Worm (Caenorhabditis elegans) whole organism, L2 larva: Measurements from ENCODE around the gene trpp-6.
A peak's percentile ranks its signal among the peaks of the same experiment; 100 is the strongest.

Experiments used
- C34F6.9 ChIP-seq: fragments of 150-350 bp; optimal IDR thresholded peaks from 2 replicates; lab custom pipeline; 2014; ENCODE audit warnings: missing biosample characterization, missing genetic modification characterization
- F13H6.1 ChIP-seq: sonication (generic microtip); optimal IDR thresholded peaks from 2 replicates; lab custom pipeline; 2016; ENCODE audit warnings: missing genetic modification characterization, missing compliant biosample characterization
- R02D3.7 ChIP-seq: fragments of 150-350 bp; optimal IDR thresholded peaks from 2 replicates; lab custom pipeline; 2014; ENCODE audit warnings: missing biosample characterization, missing genetic modification characterization
- Y55F3AM.14 ChIP-seq: fragments of 200-800 bp; sonication (Bioruptor generic); optimal IDR thresholded peaks from 2 replicates; lab custom pipeline; 2018; ENCODE audit warnings: mild to moderate bottlenecking, missing genetic modification characterization, missing compliant biosample characterization
- alr-1 ChIP-seq: fragments of 150-350 bp; optimal IDR thresholded peaks from 2 replicates; lab custom pipeline; 2014; ENCODE audit warnings: missing biosample characterization, missing genetic modification characterization
- aly-2 ChIP-seq: fragments of 150-350 bp; optimal IDR thresholded peaks from 2 replicates; lab custom pipeline; 2014; ENCODE audit warnings: missing biosample characterization, missing genetic modification characterization
- blmp-1 ChIP-seq: sonication (generic microtip); optimal IDR thresholded peaks from 2 replicates; lab custom pipeline; 2017; ENCODE audit warnings: missing genetic modification characterization, mild to moderate bottlenecking, missing compliant biosample characterization, antibody characterized with exemption, moderate library complexity; ENCODE audit not compliant: insufficient read depth
- ceh-82 ChIP-seq: fragments of 150-350 bp; optimal IDR thresholded peaks from 2 replicates; lab custom pipeline; 2014; ENCODE audit warnings: missing biosample characterization, missing genetic modification characterization
- dmd-4 ChIP-seq: sonication (generic microtip); optimal IDR thresholded peaks from 2 replicates; lab custom pipeline; 2017; ENCODE audit warnings: missing biosample characterization, missing genetic modification characterization
- egl-27 ChIP-seq: sonication (generic microtip); optimal IDR thresholded peaks from 3 replicates; lab custom pipeline; 2017; ENCODE audit warnings: missing biosample characterization, missing genetic modification reagents, missing genetic modification characterization
- elt-3 ChIP-seq: sonication (generic microtip); optimal IDR thresholded peaks from 2 replicates; lab custom pipeline; 2017; ENCODE audit warnings: missing biosample characterization, missing genetic modification characterization
- fos-1 ChIP-seq: fragments of 150-350 bp; optimal IDR thresholded peaks from 2 replicates; lab custom pipeline; 2014; ENCODE audit warnings: missing biosample characterization, missing genetic modification characterization
- lin-13 ChIP-seq: fragments of 150-350 bp; optimal IDR thresholded peaks from 2 replicates; lab custom pipeline; 2014; ENCODE audit warnings: missing biosample characterization, missing genetic modification reagents, missing genetic modification characterization
- lsy-2 ChIP-seq, 2 experiments: fragments of 150-350 bp in 1 of 2; sonication (generic microtip) in 1 of 2; optimal IDR thresholded peaks; 2 replicates each; lab custom pipeline; 2014 to 2017; ENCODE audit warnings: missing biosample characterization in 2 of 2, missing genetic modification characterization in 2 of 2
- mab-5 ChIP-seq: fragments of 150-350 bp; optimal IDR thresholded peaks from 2 replicates; lab custom pipeline; 2014; ENCODE audit warnings: missing biosample characterization, missing genetic modification characterization
- mdl-1 ChIP-seq, 2 experiments: fragments of 150-350 bp in 1 of 2; sonication (generic microtip) in 1 of 2; optimal IDR thresholded peaks; 2 replicates each; lab custom pipeline; 2017; ENCODE audit warnings: missing biosample characterization in 2 of 2, missing genetic modification characterization in 2 of 2
- nhr-10 ChIP-seq: sonication (generic microtip); optimal IDR thresholded peaks from 2 replicates; lab custom pipeline; 2017; ENCODE audit warnings: missing biosample characterization, missing genetic modification characterization
- nhr-12 ChIP-seq: fragments of 150-350 bp; optimal IDR thresholded peaks from 2 replicates; lab custom pipeline; 2014; ENCODE audit warnings: missing biosample characterization, missing genetic modification characterization
- nhr-129 ChIP-seq: fragments of 150-350 bp; optimal IDR thresholded peaks from 2 replicates; lab custom pipeline; 2014; ENCODE audit warnings: missing biosample characterization, missing genetic modification characterization
- nhr-21 ChIP-seq: fragments of 150-350 bp; optimal IDR thresholded peaks from 2 replicates; lab custom pipeline; 2014; ENCODE audit warnings: missing biosample characterization, missing genetic modification characterization
- nhr-23 ChIP-seq: fragments of 150-350 bp; optimal IDR thresholded peaks from 2 replicates; lab custom pipeline; 2014; ENCODE audit warnings: missing biosample characterization, missing genetic modification reagents, missing genetic modification characterization
- nhr-25 ChIP-seq: fragments of 150-350 bp; sonication (generic microtip); optimal IDR thresholded peaks from 3 replicates; lab custom pipeline; 2014; ENCODE audit warnings: missing biosample characterization, missing genetic modification characterization
- nhr-6 ChIP-seq: fragments of 150-350 bp; optimal IDR thresholded peaks from 2 replicates; lab custom pipeline; 2014; ENCODE audit warnings: missing biosample characterization, missing genetic modification characterization
- nhr-77 ChIP-seq: fragments of 150-350 bp; optimal IDR thresholded peaks from 2 replicates; lab custom pipeline; 2014; ENCODE audit warnings: missing biosample characterization, missing genetic modification characterization
- peb-1 ChIP-seq: fragments of 150-350 bp; optimal IDR thresholded peaks from 2 replicates; lab custom pipeline; 2014; ENCODE audit warnings: missing biosample characterization, missing genetic modification characterization
- sem-4 ChIP-seq: fragments of 150-350 bp; optimal IDR thresholded peaks from 2 replicates; lab custom pipeline; 2014; ENCODE audit warnings: missing biosample characterization, missing genetic modification reagents, missing genetic modification characterization
- skn-1 ChIP-seq: sonication (generic microtip); optimal IDR thresholded peaks from 2 replicates; lab custom pipeline; 2017; ENCODE audit warnings: missing biosample characterization, missing genetic modification characterization
- sma-3 ChIP-seq: sonication (generic microtip); optimal IDR thresholded peaks from 2 replicates; lab custom pipeline; 2016; ENCODE audit warnings: missing genetic modification reagents, missing genetic modification characterization, missing compliant biosample characterization
- sma-9 ChIP-seq, 2 experiments: fragments of 150-350 bp in 1 of 2; sonication (generic microtip) in 1 of 2; optimal IDR thresholded peaks; 2 replicates each; lab custom pipeline; 2014 to 2016; ENCODE audit warnings: missing genetic modification characterization in 2 of 2, mild to moderate bottlenecking in 1 of 2, missing biosample characterization in 1 of 2, missing compliant biosample characterization in 1 of 2, missing genetic modification reagents in 1 of 2, moderate library complexity in 1 of 2
- snpc-4 ChIP-seq: fragments of 150-350 bp; optimal IDR thresholded peaks from 2 replicates; lab custom pipeline; 2014; ENCODE audit warnings: missing biosample characterization, missing genetic modification characterization
- unc-39 ChIP-seq: fragments of 150-350 bp; optimal IDR thresholded peaks from 2 replicates; lab custom pipeline; 2014; ENCODE audit warnings: missing biosample characterization, missing genetic modification characterization
- unc-55 ChIP-seq: fragments of 150-350 bp; sonication (generic microtip); optimal IDR thresholded peaks from 3 replicates; lab custom pipeline; 2014; ENCODE audit warnings: missing biosample characterization, missing genetic modification reagents, missing genetic modification characterization
- unc-62 ChIP-seq: fragments of 150-350 bp; optimal IDR thresholded peaks from 2 replicates; lab custom pipeline; 2014; ENCODE audit warnings: missing biosample characterization, missing genetic modification reagents, missing genetic modification characterization
- zag-1 ChIP-seq: fragments of 150-350 bp; optimal IDR thresholded peaks from 2 replicates; lab custom pipeline; 2014; ENCODE audit warnings: missing biosample characterization, missing genetic modification characterization
- ztf-1 ChIP-seq: fragments of 200-800 bp; sonication (Bioruptor generic); conservative IDR thresholded peaks from 2 replicates; pipeline ENCODE4 v1.3.6; 2022; ENCODE audit warnings: missing genetic modification characterization, missing compliant biosample characterization
- ztf-11 ChIP-seq: sonication (generic microtip); optimal IDR thresholded peaks from 2 replicates; lab custom pipeline; 2017; ENCODE audit warnings: missing biosample characterization, missing genetic modification characterization
- ztf-4 ChIP-seq: fragments of 150-350 bp; optimal IDR thresholded peaks from 2 replicates; lab custom pipeline; 2014; ENCODE audit warnings: missing biosample characterization, missing genetic modification characterization

trpp-6 gene

DNA sequence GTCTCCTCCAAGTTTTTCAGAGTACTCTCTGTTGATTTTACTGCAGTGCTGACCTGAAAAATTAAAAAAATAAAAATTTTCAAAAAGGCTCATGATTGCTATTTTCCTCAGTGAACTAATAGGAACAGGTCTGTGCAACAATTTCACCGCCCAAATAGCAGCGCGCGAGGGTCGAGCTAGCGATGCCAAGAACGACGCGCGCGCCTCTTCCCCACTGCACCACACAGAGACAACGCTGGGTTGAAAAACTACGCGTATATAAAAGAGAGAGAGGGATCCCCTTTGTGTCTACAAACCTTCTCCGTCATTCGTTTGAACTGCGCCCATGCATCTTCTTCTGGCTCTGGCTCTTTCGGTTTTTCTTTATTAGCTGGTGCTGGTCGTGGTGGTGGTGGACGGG lies 21.6 kb upstream of the trpp-6 start (continued):
- TF ChIP-seq sma-3 (peak; percentile 51), lsy-2 (tag; optimal IDR thresholded peaks at IDR 0.05; lab: Kevin White, UChicago) (peak; percentile 55 to 58), skn-1 (no peak), blmp-1 (no peak), aly-2 (tag; lab: Kevin White, UChicago) (no peak), lin-13 (peak; percentile 72), mab-5 (peak; percentile 75), alr-1 (no peak), R02D3.7 (tag; lab: Kevin White, UChicago) (no peak), Y55F3AM.14 (GFP tag; lab: Kevin White, UChicago) (peak; percentile 53), dmd-4 (tag; lab: Kevin White, UChicago) (no peak), sem-4 (peak; percentile 6), nhr-23 (no peak), fos-1 (tag; lab: Kevin White, UChicago) (peak; percentile 32), nhr-77 (tag; lab: Kevin White, UChicago) (no peak), nhr-25 (no peak), peb-1 (no peak)

DNA sequence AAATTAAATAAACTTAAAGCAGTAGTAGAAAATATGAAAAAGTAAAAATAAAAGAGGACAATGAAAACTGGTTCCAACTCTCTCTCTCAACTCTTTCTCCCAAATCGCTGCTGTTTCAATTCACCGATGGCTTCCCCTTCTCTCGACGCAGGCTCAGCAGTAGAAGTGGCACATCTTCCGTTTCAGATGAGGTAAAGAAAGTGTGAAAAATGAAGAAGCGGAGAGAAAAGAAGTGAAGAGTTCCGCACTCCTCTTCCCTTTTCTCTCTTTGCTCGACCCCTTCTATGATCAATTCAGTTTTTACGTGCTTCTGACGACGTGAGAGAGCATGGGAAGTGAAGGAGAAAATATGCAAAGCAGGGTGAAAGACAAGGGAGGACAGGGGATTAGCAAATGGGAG lies 17.4 kb upstream of the trpp-6 start:
- TF ChIP-seq fos-1 (tag; lab: Kevin White, UChicago) (peak; percentile 5), alr-1 (no peak), nhr-6 (tag; lab: Kevin White, UChicago) (no peak), unc-39 (tag; lab: Kevin White, UChicago) (no peak), egl-27 (tag; lab: Kevin White, UChicago) (no peak), nhr-129 (tag; lab: Kevin White, UChicago) (peak; percentile 39), lin-13 (no peak), lsy-2 (tag; optimal IDR thresholded peaks at IDR 0.05; lab: Kevin White, UChicago) (peak in 1 of 2 experiments; percentile 17), unc-55 (GFP tag; lab: Kevin White, UChicago) (peak; percentile 58), C34F6.9 (peak; percentile 52), unc-62 (GFP tag; lab: Kevin White, UChicago) (no peak), zag-1 (tag; lab: Kevin White, UChicago) (peak; percentile 23)

- no peak for TF ChIP-seq fos-1 (tag; lab: Kevin White, UChicago)
- no peak for TF ChIP-seq skn-1
- no peak for TF ChIP-seq aly-2 (tag; lab: Kevin White, UChicago)
- TF ChIP-seq ztf-4 (tag; lab: Kevin White, UChicago), result no peak
- TF ChIP-seq sma-9 (GFP tag; optimal IDR thresholded peaks at IDR 0.05; lab: Kevin White, UChicago), result no peak
- TF ChIP-seq sma-9 (tag; optimal IDR thresholded peaks at IDR 0.05; lab: Kevin White, UChicago), result no peak
- TF ChIP-seq lsy-2 (tag; optimal IDR thresholded peaks at IDR 0.05; lab: Kevin White, UChicago), result no peak
- no peak for TF ChIP-seq alr-1
- no peak for TF ChIP-seq ztf-11 (tag; lab: Kevin White, UChicago)
- no peak for TF ChIP-seq sem-4
- TF ChIP-seq unc-55 (GFP tag; lab: Kevin White, UChicago), result no peak
- no peak for TF ChIP-seq nhr-12 (tag; lab: Kevin White, UChicago)
- TF ChIP-seq nhr-77 (tag; lab: Kevin White, UChicago), result no peak
- TF ChIP-seq nhr-21 (tag; lab: Kevin White, UChicago), result no peak
- TF ChIP-seq, all 48 proteins: peak for 0
Measured at ce11 chrV:9976138-9976537, 15.6 kb upstream of the trpp-6 start, which contains the start of gene unc-41. unc-41 (minus strand) TSS chrV:9976238.

ce11 chrV:9977211-9977610 lies 14.5 kb upstream of the trpp-6 start:
- TF ChIP-seq mdl-1 (tag; optimal IDR thresholded peaks at IDR 0.05; lab: Kevin White, UChicago) (no peak), snpc-4 (tag; lab: Kevin White, UChicago) (no peak), ztf-11 (tag; lab: Kevin White, UChicago) (no peak), C34F6.9 (no peak), F13H6.1 (tag; lab: Kevin White, UChicago) (no peak), ceh-82 (tag; lab: Kevin White, UChicago) (no peak), nhr-77 (tag; lab: Kevin White, UChicago) (no peak), ztf-4 (tag; lab: Kevin White, UChicago) (no peak), nhr-23 (no peak), nhr-10 (no peak), sma-3 (no peak), ztf-1 (GFP tag; lab: Robert Waterston, UW) (no peak), peb-1 (no peak), elt-3 (tag; lab: Kevin White, UChicago) (no peak), zag-1 (tag; lab: Kevin White, UChicago) (no peak), aly-2 (tag; lab: Kevin White, UChicago) (no peak), lin-13 (no peak), unc-55 (GFP tag; lab: Kevin White, UChicago) (no peak)
